Worm (Caenorhabditis elegans): ENCODE results near the gene C09B8.3.

- TF ChIP-seq ZK546.5 (tag; optimal IDR thresholded peaks at IDR 0.05) (no peak), zag-1 (tag; optimal IDR thresholded peaks at IDR 0.05) (no peak), snpc-4 (tag; optimal IDR thresholded peaks at IDR 0.05) (no peak), lin-39 (tag; optimal IDR thresholded peaks at IDR 0.05) (no peak), ztf-11 (tag; optimal IDR thresholded peaks at IDR 0.05) (no peak), daf-12 (tag; optimal IDR thresholded peaks at IDR 0.05) (no peak), aly-2 (tag; optimal IDR thresholded peaks at IDR 0.05) (no peak), mdl-1 (tag; optimal IDR thresholded peaks at IDR 0.05) (no peak), ama-1 (optimal IDR thresholded peaks at IDR 0.05) (no peak), ztf-4 (tag; optimal IDR thresholded peaks at IDR 0.05) (no peak), unc-62 (GFP tag; optimal IDR thresholded peaks at IDR 0.05) (no peak), skn-1 (tag; optimal IDR thresholded peaks at IDR 0.05) (no peak), mml-1 (tag; optimal IDR thresholded peaks at IDR 0.05) (no peak)
These were observed 22.6 kb downstream of the C09B8.3 start for ce11 chrX:5987910-5988309.
